Worm (Caenorhabditis elegans) whole organism, midembryonic: ENCODE measurements around the gene F53E10.5.

Experiments
- T22C8.4 ChIP-seq: fragments of 200-800 bp; sonication (Bioruptor generic); IDR thresholded peaks from 2 replicates; pipeline ENCODE4 v1.3.6; 2022; ENCODE audit warnings: missing genetic modification characterization, missing compliant biosample characterization
- cog-1 ChIP-seq: sonication (generic microtip); optimal IDR thresholded peaks from 2 replicates; lab custom pipeline; 2016; ENCODE audit warnings: missing genetic modification characterization, missing compliant biosample characterization
- flt-1 ChIP-seq: fragments of 200-800 bp; sonication (Bioruptor generic); IDR thresholded peaks from 2 replicates; pipeline ENCODE4 v1.3.6; 2022; ENCODE audit warnings: missing genetic modification characterization, missing compliant biosample characterization
- klf-2 ChIP-seq: fragments of 200-800 bp; sonication (Bioruptor generic); conservative IDR thresholded peaks from 2 replicates; pipeline ENCODE4 v1.3.6; 2022; ENCODE audit warnings: missing genetic modification reagents, missing genetic modification characterization, missing compliant biosample characterization
- med-1 ChIP-seq: sonication (generic microtip); optimal IDR thresholded peaks from 2 replicates; lab custom pipeline; 2017; ENCODE audit warnings: missing genetic modification characterization, mild to moderate bottlenecking, missing compliant biosample characterization, antibody characterized with exemption, missing genetic modification reagents; ENCODE audit not compliant: insufficient read depth
- ref-1 ChIP-seq: fragments of 200-800 bp; sonication (Bioruptor generic); conservative IDR thresholded peaks from 2 replicates; pipeline ENCODE4 v1.3.6; 2022; ENCODE audit warnings: missing genetic modification reagents, missing genetic modification characterization, missing compliant biosample characterization
- tab-1 ChIP-seq: fragments of 200-800 bp; sonication (Bioruptor generic); IDR thresholded peaks from 2 replicates; pipeline ENCODE4 v1.3.6; 2022; ENCODE audit warnings: missing genetic modification characterization, missing compliant biosample characterization
- ztf-23 ChIP-seq: fragments of 200-800 bp; sonication (Bioruptor generic); IDR thresholded peaks from 2 replicates; pipeline ENCODE4 v1.3.6; 2022; ENCODE audit warnings: missing genetic modification reagents, missing genetic modification characterization, missing compliant biosample characterization
- ztf-29 ChIP-seq: fragments of 200-800 bp; sonication (Bioruptor generic); IDR thresholded peaks from 2 replicates; pipeline ENCODE4 v1.3.6; 2022; ENCODE audit warnings: missing genetic modification reagents, missing genetic modification characterization, missing compliant biosample characterization

Gene F53E10.5

DNA sequence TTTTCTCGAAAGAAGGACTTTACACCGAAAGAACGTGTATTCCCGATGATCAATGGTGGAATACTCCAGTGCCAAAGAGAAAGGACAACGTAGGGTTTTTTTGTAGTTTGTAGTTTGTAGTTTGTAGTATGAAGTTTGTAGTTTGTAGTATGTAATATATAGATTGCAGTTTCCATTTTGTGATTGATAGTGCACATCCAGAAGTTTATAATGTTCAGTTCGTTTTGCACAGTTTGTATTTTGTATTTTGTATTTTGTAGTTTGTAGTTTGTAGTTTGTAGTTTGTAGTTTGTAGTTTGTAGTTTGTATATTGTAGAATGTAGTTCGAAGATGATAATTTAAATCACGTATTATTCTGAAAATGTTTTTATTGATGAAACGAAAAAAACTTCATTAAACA lies 18.8 kb upstream of the F53E10.5 start:
- TF ChIP-seq tab-1 (GFP tag; lab: Robert Waterston, UW) (no peak), ztf-23 (GFP tag; lab: Robert Waterston, UW) (no peak), ref-1 (GFP tag; lab: Robert Waterston, UW) (no peak), flt-1 (GFP tag; lab: Robert Waterston, UW) (no peak), ztf-29 (GFP tag; lab: Robert Waterston, UW) (no peak), cog-1 (tag; lab: Kevin White, UChicago) (no peak), klf-2 (GFP tag; lab: Robert Waterston, UW) (no peak), T22C8.4 (GFP tag; lab: Robert Waterston, UW) (no peak), med-1 (GFP tag; lab: Kevin White, UChicago) (no peak)

DNA sequence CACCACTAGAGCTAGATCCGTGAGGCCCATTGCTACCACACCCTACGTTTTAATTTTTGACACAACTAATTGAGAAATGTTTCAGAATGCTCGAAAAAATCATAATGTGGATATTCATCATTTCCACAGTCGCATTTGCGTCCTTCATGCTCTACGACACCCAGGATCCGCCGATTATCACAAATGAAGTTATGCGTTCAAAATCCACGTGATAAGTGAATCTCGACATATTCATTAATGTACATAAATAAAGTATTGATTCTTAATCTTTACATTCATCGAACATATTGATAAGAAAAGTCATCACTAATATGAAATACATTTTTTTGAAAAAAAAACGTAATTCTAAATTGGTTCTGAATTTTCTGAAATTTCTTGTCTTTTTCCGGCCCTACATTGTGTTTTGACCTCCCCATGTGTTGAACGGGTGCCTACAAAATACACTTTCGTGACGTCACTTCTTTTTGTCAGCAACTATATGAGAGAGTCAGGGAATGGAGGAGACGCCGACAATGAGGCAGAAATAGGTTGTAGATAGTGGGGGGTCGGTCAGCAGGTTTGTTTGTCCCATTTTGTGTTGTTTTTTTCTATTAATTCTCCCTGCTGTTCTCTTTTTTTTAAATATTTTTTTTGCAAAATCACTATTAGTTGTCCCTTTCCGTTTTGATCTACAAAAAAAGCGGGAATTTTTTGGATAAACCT lies 16.4 kb upstream of the F53E10.5 start, which contains the start of gene F53E10.1:
F53E10.1 (plus strand) TSS at position 325 of the 702 bp plus-strand sequence.
- no peak for TF ChIP-seq cog-1 (tag; lab: Kevin White, UChicago)
- TF ChIP-seq med-1 (GFP tag; lab: Kevin White, UChicago), result no peak
- no peak for TF ChIP-seq flt-1 (GFP tag; lab: Robert Waterston, UW)
- TF ChIP-seq tab-1 (GFP tag; lab: Robert Waterston, UW), result no peak
- no peak for TF ChIP-seq ztf-29 (GFP tag; lab: Robert Waterston, UW)
- no peak for TF ChIP-seq ref-1 (GFP tag; lab: Robert Waterston, UW)
- TF ChIP-seq ztf-23 (GFP tag; lab: Robert Waterston, UW), result no peak
- TF ChIP-seq klf-2 (GFP tag; lab: Robert Waterston, UW), result no peak
- no peak for TF ChIP-seq T22C8.4 (GFP tag; lab: Robert Waterston, UW)

DNA sequence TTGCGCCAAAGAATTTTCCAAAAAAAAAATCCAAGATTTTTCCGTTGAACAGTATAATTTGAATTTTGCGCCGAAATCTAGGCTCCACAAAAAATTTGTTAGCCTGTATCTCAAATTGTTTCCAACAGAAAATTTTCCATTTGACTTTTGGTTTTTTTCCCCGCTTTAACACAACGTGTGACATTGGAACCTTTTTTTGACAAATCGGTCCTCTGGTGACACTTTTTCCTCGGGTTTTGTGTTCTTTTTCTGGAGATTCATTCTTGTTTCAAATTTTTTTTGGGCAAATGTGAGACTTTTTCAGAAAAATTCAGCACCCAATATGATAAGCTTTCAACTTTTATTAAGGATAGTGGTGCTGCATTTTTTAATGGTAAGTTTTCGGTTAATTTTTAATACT lies 9.6 kb upstream of the F53E10.5 start, which contains the start of gene acr-17:
acr-17 (plus strand) TSS at position 301 of the 400 bp plus-strand sequence.
- TF ChIP-seq flt-1 (GFP tag; lab: Robert Waterston, UW), result no peak
- TF ChIP-seq klf-2 (GFP tag; lab: Robert Waterston, UW), result no peak
- TF ChIP-seq ztf-23 (GFP tag; lab: Robert Waterston, UW), result no peak
- no peak for TF ChIP-seq tab-1 (GFP tag; lab: Robert Waterston, UW)
- no peak for TF ChIP-seq ztf-29 (GFP tag; lab: Robert Waterston, UW)
- TF ChIP-seq cog-1 (tag; lab: Kevin White, UChicago), result no peak
- no peak for TF ChIP-seq T22C8.4 (GFP tag; lab: Robert Waterston, UW)
- TF ChIP-seq ref-1 (GFP tag; lab: Robert Waterston, UW), result no peak
- TF ChIP-seq med-1 (GFP tag; lab: Kevin White, UChicago), result no peak

DNA sequence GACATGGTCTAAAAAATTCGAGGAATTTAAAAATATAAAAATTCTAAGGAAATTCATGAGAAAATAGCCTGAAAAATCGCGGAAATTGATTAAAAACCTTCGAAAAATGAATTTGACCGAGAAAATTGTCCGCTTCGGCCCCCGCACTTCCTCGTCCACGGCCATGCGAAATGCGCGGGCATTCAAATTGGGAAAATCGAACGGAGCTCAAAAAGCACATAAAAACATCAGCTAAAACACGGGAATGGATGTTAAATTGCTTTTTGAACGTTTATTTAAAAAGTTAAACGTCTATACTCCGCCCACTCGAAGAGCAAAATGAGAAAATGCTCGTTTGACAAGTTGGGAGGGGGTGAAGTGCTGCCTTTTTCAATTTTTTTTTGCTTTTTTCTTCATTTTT lies 4.3 kb upstream of the F53E10.5 start, which contains the start of gene F53E10.6:
F53E10.6 (minus strand) TSS at position 8 of the 400 bp plus-strand sequence.
- TF ChIP-seq ztf-23 (GFP tag; lab: Robert Waterston, UW), result no peak
- TF ChIP-seq cog-1 (tag; lab: Kevin White, UChicago), result peak; percentile 4

DNA sequence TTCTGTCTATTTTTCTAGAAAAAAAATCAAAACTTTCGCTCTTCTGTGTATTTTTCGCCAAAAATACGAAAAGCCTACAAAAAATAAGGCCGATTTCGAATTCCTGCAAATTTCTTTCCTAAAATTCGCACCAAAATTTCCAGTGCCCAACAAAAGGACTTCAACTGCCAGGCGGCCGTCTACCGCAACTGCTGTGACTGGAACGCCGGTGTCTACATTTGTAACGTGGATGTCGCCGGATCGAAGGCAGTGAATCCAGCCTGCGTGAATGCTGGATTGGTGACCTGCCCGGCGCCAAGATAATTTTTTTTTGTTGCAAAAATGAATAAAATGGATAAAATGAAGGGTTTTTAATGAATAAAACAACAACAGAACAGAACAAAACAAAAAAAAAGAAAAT lies 3.1 kb upstream of the F53E10.5 start:
- TF ChIP-seq ref-1 (GFP tag; lab: Robert Waterston, UW) (no peak), T22C8.4 (GFP tag; lab: Robert Waterston, UW) (no peak), cog-1 (tag; lab: Kevin White, UChicago) (no peak), klf-2 (GFP tag; lab: Robert Waterston, UW) (no peak)

DNA sequence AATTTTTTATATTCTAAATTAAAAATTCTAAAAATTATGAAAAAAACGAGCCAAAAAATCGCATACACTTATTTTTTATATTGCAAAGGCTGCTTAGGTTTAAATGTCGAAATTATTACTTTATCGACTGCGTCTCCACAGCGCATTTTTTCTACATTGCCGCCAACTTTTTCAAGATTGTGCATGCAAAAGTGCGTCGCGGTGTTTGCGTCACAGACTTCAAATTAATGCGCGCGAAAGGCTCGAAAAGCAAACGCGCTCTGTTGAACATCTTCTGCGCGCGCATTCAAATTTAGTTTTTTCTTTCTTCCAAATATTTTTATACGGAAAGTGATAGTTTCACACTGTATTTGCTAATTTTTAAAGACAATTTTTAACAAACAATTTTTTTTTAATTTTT lies 1.8 kb upstream of the F53E10.5 start:
- TF ChIP-seq cog-1 (tag; lab: Kevin White, UChicago) (peak; percentile 11), klf-2 (GFP tag; lab: Robert Waterston, UW) (0 out of 2 replicates have a peak, but pooled peaks have one; percentile 14), tab-1 (GFP tag; lab: Robert Waterston, UW) (no peak), ztf-23 (GFP tag; lab: Robert Waterston, UW) (no peak)

DNA sequence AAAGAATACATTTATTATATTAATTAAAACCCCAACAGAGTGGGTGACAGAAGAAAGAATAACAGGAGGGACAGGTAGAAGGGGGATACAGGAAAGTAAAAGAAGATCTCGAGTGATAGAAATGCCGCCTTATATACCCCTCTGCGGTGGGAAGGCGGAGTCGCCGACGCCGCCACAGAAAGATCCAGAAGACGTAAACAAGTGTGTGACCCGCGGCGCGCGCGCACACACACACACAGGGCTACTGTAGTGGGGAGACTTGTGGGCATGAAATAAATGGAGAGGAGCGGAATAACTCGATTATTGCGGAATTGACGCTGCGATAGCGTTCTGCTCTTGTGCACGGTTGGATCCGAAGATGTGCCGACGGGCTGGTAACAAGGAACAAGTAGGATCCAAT lies 3.0 kb downstream of the F53E10.5 start:
- no peak for TF ChIP-seq klf-2 (GFP tag; lab: Robert Waterston, UW)
- TF ChIP-seq ref-1 (GFP tag; lab: Robert Waterston, UW), result no peak
- no peak for TF ChIP-seq med-1 (GFP tag; lab: Kevin White, UChicago)
- TF ChIP-seq cog-1 (tag; lab: Kevin White, UChicago), result no peak

DNA sequence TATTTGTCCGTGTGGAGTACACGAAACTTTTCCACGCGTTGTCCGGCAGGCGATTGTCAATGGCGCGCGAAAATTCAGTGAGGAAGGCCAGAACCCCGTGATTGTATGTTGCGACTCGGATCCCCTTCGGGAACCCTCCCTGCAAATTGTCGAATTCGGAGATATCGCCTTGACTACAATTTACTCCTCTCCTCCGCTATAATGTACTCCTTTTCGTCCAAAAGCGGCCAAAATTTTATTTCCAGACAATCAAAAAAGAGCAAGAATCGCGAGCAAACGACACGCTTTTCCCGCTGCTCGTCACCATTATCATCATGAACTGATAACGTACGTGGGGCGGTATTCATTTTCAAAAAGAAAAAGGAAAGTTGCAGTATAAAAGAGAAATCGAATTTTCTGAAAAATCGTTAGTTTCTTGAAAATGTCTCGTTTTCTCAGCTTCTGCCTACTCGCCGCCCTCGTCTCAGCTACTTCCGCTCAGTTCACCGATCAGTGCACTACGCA lies 6.5 kb downstream of the F53E10.5 start, which contains the start of gene irg-3:
irg-3 (plus strand) TSS at position 419 of the 504 bp plus-strand sequence.
- no peak for TF ChIP-seq klf-2 (GFP tag; lab: Robert Waterston, UW)

DNA sequence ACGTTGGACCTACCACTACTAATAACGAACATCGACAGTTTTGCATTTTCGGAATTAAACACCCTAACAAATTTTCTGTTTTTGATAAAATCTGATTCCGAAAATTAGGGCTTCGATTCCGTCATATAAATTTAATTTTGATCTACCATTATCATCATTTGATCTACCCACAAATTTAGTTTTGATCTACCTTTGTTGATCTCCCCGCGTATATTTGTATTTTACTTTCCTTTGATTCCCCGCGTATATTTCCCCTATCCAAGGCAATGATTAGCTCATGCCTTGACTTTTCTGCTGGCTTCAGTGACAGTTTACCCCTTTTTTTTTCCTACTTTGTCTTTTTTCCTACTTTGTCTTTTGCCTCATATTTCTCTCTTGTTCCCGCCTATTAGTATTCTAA lies 8.9 kb downstream of the F53E10.5 start:
- no peak for TF ChIP-seq tab-1 (GFP tag; lab: Robert Waterston, UW)
- no peak for TF ChIP-seq ztf-23 (GFP tag; lab: Robert Waterston, UW)
- TF ChIP-seq T22C8.4 (GFP tag; lab: Robert Waterston, UW), result no peak
- no peak for TF ChIP-seq ztf-29 (GFP tag; lab: Robert Waterston, UW)
- TF ChIP-seq cog-1 (tag; lab: Kevin White, UChicago), result no peak
- TF ChIP-seq klf-2 (GFP tag; lab: Robert Waterston, UW), result no peak
- no peak for TF ChIP-seq flt-1 (GFP tag; lab: Robert Waterston, UW)
- TF ChIP-seq ref-1 (GFP tag; lab: Robert Waterston, UW), result no peak
- TF ChIP-seq med-1 (GFP tag; lab: Kevin White, UChicago), result no peak
